Worm (Caenorhabditis elegans): Measurements from ENCODE around the gene lad-2.

Gene lad-2

DNA sequence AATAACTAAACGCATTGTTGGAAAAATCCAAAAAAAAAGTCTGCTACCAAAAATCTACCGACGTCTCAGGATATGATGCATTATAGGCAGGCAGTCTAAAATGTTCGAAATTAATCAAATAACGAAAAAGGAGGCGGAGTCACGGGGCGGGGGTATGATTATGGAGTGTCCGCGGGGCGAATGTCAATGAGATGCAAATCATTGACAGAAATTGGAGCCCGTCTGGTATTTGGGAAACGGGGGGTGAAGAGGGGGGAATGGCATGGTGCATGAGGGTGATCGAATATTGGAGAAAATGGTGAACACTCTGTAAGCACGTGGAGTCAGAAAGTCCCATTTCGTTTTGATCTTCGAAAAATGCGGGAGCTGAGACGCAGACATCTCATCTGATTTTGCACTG, at the start of gene lad-2:
Gene lad-2, minus strand, starts transcription at position 101 of the 400 bp plus-strand sequence.
- no peak for TF ChIP-seq hnd-1 (tag; optimal IDR thresholded peaks at IDR 0.05)
- TF ChIP-seq hmbx-1 (tag; optimal IDR thresholded peaks at IDR 0.05): no peak
- no peak for TF ChIP-seq ceh-36 (tag; optimal IDR thresholded peaks at IDR 0.05)
- TF ChIP-seq hmg-4 (GFP tag; optimal IDR thresholded peaks at IDR 0.05): no peak
- no peak for TF ChIP-seq pes-1 (GFP tag; IDR thresholded peaks at IDR 0.05)
- no peak for TF ChIP-seq ama-1 (optimal IDR thresholded peaks at IDR 0.05)
- TF ChIP-seq F13C5.2 (tag; optimal IDR thresholded peaks at IDR 0.05): no peak
- no peak for TF ChIP-seq ets-7 (tag; optimal IDR thresholded peaks at IDR 0.05)
- TF ChIP-seq ceh-13 (GFP tag; optimal IDR thresholded peaks at IDR 0.05): no peak
- TF ChIP-seq tbx-11 (GFP tag; IDR thresholded peaks at IDR 0.05): no peak
- TF ChIP-seq aly-1 (tag; optimal IDR thresholded peaks at IDR 0.05): no peak
- TF ChIP-seq flt-1 (GFP tag; IDR thresholded peaks at IDR 0.05): no peak
- TF ChIP-seq tra-4 (tag; optimal IDR thresholded peaks at IDR 0.05): no peak
- TF ChIP-seq scrt-1 (GFP tag; IDR thresholded peaks at IDR 0.05): no peak
- no peak for TF ChIP-seq sea-1 (GFP tag; conservative IDR thresholded peaks at IDR 0.05)
- TF ChIP-seq tbx-37 (GFP tag; conservative IDR thresholded peaks at IDR 0.05): no peak
- TF ChIP-seq B0310.2 (tag; optimal IDR thresholded peaks at IDR 0.05): no peak

DNA sequence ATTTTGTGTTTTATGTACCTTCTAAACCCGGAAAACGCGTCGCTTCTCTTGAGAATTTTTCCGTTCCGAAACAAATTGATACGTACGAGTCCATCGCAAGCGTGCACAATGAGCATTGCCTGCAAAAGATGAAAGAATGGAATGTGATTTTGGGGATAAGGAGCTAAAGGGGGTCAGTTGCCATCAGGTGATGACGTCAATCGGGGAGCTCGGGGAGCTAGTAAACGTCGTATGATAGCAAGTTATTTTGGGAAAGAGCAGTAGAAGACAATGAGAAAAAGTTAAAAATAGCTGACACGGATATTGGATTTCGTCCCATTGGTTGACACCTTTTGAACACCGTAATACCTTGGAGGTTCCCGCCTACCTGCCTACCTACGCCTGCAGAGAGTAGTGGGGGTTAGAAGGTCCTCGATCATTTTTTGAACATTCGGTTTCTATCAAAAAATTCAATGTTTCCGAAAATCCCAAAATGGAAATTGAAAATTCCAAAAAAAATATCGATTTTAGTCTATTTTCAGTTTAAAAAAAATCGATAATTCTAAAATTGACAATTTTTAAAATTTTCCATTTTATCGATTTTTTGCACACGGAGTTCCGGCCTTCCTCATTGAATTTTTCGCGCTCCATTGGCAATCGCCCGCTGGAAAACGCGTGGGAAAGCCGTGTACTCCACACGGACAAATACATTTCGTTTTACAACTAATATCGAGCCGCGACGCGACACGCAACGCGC, 47.8 kb upstream of the lad-2 start:
- no peak for TF ChIP-seq hmg-4 (GFP tag; optimal IDR thresholded peaks at IDR 0.05)
- TF ChIP-seq ets-7 (tag; optimal IDR thresholded peaks at IDR 0.05): no peak
- no peak for TF ChIP-seq tbx-11 (GFP tag; IDR thresholded peaks at IDR 0.05)
- no peak for TF ChIP-seq hmbx-1 (tag; optimal IDR thresholded peaks at IDR 0.05)

DNA sequence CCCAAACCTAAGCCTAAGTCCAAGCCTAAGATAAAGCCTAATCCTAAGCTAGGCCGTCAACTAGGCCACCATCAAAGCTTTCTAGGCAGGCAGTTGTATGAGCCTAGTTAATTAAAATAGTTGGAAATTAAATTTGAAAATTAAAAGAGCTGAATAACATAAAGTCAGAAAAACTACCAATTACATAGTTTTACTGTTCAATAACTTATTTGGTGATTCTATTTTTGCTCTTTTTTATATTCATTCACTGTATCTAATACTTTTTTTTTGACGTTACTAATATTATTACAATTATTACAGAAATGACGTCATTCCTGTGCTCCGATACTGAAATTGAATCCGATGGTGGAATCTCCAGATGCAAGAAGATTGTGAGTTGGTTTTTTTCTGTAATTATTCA, 41.2 kb upstream of the lad-2 start, which contains the start of gene lin-22:
Gene lin-22, plus strand, starts transcription at position 301 of the 400 bp plus-strand sequence.
- TF ChIP-seq aly-1 (tag; optimal IDR thresholded peaks at IDR 0.05): no peak
- no peak for TF ChIP-seq sea-1 (GFP tag; conservative IDR thresholded peaks at IDR 0.05)
- TF ChIP-seq ceh-36 (tag; optimal IDR thresholded peaks at IDR 0.05): no peak
- TF ChIP-seq flt-1 (GFP tag; IDR thresholded peaks at IDR 0.05): no peak
- TF ChIP-seq ceh-13 (GFP tag; optimal IDR thresholded peaks at IDR 0.05): no peak
- TF ChIP-seq ama-1 (optimal IDR thresholded peaks at IDR 0.05): no peak
- no peak for TF ChIP-seq tbx-37 (GFP tag; conservative IDR thresholded peaks at IDR 0.05)
- TF ChIP-seq pes-1 (GFP tag; IDR thresholded peaks at IDR 0.05): no peak
- TF ChIP-seq hnd-1 (tag; optimal IDR thresholded peaks at IDR 0.05): no peak
- no peak for TF ChIP-seq ets-7 (tag; optimal IDR thresholded peaks at IDR 0.05)
- no peak for TF ChIP-seq scrt-1 (GFP tag; IDR thresholded peaks at IDR 0.05)
- TF ChIP-seq B0310.2 (tag; optimal IDR thresholded peaks at IDR 0.05): no peak
- TF ChIP-seq hmg-4 (GFP tag; optimal IDR thresholded peaks at IDR 0.05): no peak

DNA sequence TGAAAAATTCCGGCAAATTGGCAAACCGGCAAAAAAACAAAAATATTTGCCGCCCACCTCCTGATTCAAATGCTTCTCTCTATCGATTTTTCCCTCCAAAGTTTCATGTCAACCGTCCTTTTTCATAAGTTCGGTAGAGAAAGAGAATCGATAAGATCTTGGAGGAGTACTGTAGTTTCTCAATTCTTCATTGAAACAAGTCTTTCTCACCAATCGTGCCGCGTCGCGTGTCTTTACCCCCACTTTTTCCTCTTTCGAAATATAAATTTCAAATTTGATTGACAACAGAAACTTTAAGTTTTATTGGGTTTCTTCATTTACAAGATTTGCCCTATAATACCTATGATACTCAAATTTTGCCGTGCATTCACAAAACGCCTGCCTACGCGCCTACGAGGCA, 40.3 kb upstream of the lad-2 start:
- no peak for TF ChIP-seq tbx-11 (GFP tag; IDR thresholded peaks at IDR 0.05)
- no peak for TF ChIP-seq sea-1 (GFP tag; conservative IDR thresholded peaks at IDR 0.05)
- TF ChIP-seq F13C5.2 (tag; optimal IDR thresholded peaks at IDR 0.05): no peak
- no peak for TF ChIP-seq ets-7 (tag; optimal IDR thresholded peaks at IDR 0.05)
- no peak for TF ChIP-seq hnd-1 (tag; optimal IDR thresholded peaks at IDR 0.05)
- no peak for TF ChIP-seq tra-4 (tag; optimal IDR thresholded peaks at IDR 0.05)
- TF ChIP-seq flt-1 (GFP tag; IDR thresholded peaks at IDR 0.05): no peak
- no peak for TF ChIP-seq tbx-37 (GFP tag; conservative IDR thresholded peaks at IDR 0.05)
- TF ChIP-seq hmbx-1 (tag; optimal IDR thresholded peaks at IDR 0.05): no peak
- TF ChIP-seq aly-1 (tag; optimal IDR thresholded peaks at IDR 0.05): no peak
- no peak for TF ChIP-seq pes-1 (GFP tag; IDR thresholded peaks at IDR 0.05)
- no peak for TF ChIP-seq ceh-13 (GFP tag; optimal IDR thresholded peaks at IDR 0.05)
- no peak for TF ChIP-seq hmg-4 (GFP tag; optimal IDR thresholded peaks at IDR 0.05)
- no peak for TF ChIP-seq scrt-1 (GFP tag; IDR thresholded peaks at IDR 0.05)
- no peak for TF ChIP-seq B0310.2 (tag; optimal IDR thresholded peaks at IDR 0.05)
- TF ChIP-seq ama-1 (optimal IDR thresholded peaks at IDR 0.05): no peak
- TF ChIP-seq ceh-36 (tag; optimal IDR thresholded peaks at IDR 0.05): no peak

DNA sequence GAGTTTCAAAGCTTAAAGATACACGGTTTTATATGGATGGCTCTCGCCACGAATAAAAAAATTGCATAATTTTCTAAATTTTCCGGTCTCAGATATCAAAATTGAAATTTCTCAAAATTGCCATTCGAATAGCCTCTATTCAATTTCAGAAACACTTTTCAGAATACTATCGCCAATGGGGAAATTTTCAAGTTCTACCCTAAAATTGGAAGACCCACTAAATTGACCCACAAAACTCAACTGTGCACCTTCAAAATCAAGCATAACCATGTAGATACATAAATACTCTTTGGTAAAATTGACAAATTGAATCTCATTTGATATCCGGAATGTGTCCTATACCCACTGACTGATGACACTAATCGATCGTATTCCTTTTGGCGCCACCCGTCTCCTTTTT, 37.9 kb upstream of the lad-2 start:
- TF ChIP-seq flt-1 (GFP tag; IDR thresholded peaks at IDR 0.05) (no peak), hnd-1 (tag; optimal IDR thresholded peaks at IDR 0.05) (no peak), ets-7 (tag; optimal IDR thresholded peaks at IDR 0.05) (no peak), aly-1 (tag; optimal IDR thresholded peaks at IDR 0.05) (no peak), F13C5.2 (tag; optimal IDR thresholded peaks at IDR 0.05) (no peak), ceh-36 (tag; optimal IDR thresholded peaks at IDR 0.05) (no peak), hmg-4 (GFP tag; optimal IDR thresholded peaks at IDR 0.05) (no peak), B0310.2 (tag; optimal IDR thresholded peaks at IDR 0.05) (no peak), tra-4 (tag; optimal IDR thresholded peaks at IDR 0.05) (no peak), tbx-11 (GFP tag; IDR thresholded peaks at IDR 0.05) (no peak), tbx-37 (GFP tag; conservative IDR thresholded peaks at IDR 0.05) (no peak)

DNA sequence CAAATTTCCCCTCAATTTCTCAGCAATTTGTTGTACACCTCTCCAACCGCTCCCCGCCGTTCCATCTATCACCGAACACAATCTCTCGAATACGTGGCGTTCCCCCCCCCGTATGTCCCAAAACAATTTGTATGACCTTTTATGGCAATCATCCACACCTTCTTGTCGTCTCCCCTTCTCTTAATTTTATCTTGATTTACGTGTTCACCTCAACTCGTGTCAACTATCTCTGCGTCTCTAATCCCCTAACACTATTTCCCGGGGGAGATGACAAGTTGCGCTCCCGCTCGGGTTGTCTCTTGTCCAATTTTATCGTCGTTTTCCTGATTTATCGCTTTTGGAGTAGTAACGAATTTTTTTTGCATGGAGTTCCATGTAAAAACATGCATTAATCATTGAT, 36.3 kb upstream of the lad-2 start:
- TF ChIP-seq ceh-36 (tag; optimal IDR thresholded peaks at IDR 0.05) (peak; percentile 3), aly-1 (tag; optimal IDR thresholded peaks at IDR 0.05) (no peak), ama-1 (optimal IDR thresholded peaks at IDR 0.05) (no peak)

DNA sequence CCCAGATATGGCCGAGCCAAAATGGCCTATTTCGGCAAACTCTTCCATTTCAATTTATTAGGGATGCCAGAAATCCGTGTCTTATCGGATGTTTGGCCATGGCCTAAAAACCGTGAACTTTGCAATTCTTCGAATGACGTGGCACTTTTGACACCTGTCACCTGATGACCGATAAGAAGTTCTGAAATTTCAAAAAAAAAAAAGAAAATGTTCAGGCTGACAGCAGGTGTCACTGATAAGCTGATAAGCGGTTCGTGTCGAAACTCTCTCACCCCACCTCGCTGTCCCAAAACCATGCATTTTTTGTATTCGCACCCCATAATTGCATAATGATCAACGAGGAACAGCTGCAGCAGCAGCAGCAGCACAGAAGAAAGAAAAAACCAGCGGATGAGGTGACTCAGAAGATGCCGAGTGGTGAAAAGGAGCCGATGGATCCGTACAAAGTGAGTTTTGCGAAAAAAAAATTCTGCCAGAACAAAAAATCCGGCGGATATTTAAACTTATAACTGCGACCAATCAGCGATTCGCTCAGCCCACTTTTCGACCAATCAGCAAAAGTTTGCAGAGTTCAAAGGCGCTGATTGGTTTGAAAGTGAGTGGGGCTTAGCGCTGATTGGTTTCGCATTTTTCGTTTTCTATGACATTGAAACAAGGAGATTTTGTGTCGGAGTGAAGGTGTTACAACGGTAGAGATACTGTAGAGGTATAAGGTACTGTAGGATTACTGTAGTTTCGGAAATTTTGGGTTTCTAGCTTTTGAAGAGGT, 34.3 kb upstream of the lad-2 start, which contains the start of the genes Y54G2A.28 and vrp-1:
Gene Y54G2A.28, minus strand, starts transcription at position 48 of the 769 bp plus-strand sequence.
Gene vrp-1, plus strand, starts transcription at position 214 of the 769 bp plus-strand sequence.
- no peak for TF ChIP-seq ceh-13 (GFP tag; optimal IDR thresholded peaks at IDR 0.05)
